Worm (Caenorhabditis elegans) whole organism, L4/young adult: ENCODE data around the gene fbxb-58.

Experiments used
- W03F9.2 ChIP-seq: fragments of 150-350 bp; optimal IDR thresholded peaks from 2 replicates; lab custom pipeline; 2014; ENCODE audit warnings: missing biosample characterization, missing genetic modification characterization
- dao-5 ChIP-seq: sonication (generic microtip); optimal IDR thresholded peaks from 2 replicates; lab custom pipeline; 2016; ENCODE audit warnings: missing genotype, missing genetic modification characterization, moderate library complexity, missing compliant biosample characterization
- him-1 ChIP-seq: sonication (generic microtip); optimal IDR thresholded peaks from 2 replicates; lab custom pipeline; 2016; ENCODE audit warnings: missing genotype, missing genetic modification reagents, missing genetic modification characterization, missing compliant biosample characterization

ce11 chrX:1604606-1605005, 23.3 kb upstream of the fbxb-58 start, which contains the start of gene H11E01.3:
- TF ChIP-seq him-1 (tag; lab: Kevin White, UChicago) (no peak), W03F9.2 (tag; lab: Kevin White, UChicago) (no peak), dao-5 (tag; lab: Kevin White, UChicago) (no peak)
